Worm (Caenorhabditis elegans): Measurements from ENCODE around the gene C17C3.1.

DNA sequence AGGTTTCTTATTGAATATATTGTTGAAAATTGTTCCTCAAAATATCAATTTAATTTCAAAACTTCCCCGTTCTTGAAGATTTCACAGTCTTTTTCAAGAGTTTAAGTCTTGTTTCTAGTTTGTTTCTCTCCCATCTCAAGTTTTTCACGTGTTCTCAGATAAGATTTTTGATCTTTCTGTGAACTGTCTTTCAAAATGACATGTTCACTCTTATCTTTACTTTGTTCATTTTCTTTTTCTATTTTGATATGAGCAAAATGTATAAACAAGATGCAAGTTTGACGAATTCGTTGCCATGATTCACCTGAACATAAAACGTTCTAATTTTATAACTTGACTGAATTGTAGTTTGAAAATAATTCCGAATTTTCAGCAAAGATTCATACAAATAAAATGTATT is 15.6 kb upstream of the C17C3.1 start:
- no peak for TF ChIP-seq ceh-48 (tag; optimal IDR thresholded peaks at IDR 0.05)
- no peak for TF ChIP-seq hlh-6 (tag; optimal IDR thresholded peaks at IDR 0.05)
- TF ChIP-seq ama-1 (optimal IDR thresholded peaks at IDR 0.05), result no peak
- TF ChIP-seq nfya-1 (tag; optimal IDR thresholded peaks at IDR 0.05), result no peak
- no peak for TF ChIP-seq ceh-14 (tag; optimal IDR thresholded peaks at IDR 0.05)
- TF ChIP-seq C38D4.7 (GFP tag; optimal IDR thresholded peaks at IDR 0.05), result no peak
- TF ChIP-seq ceh-34 (tag; optimal IDR thresholded peaks at IDR 0.05), result no peak

All from whole organism, late embryonic.